Worm (Caenorhabditis elegans) whole organism, early embryonic: Measurements from ENCODE around the gene srx-82.

Experiments
- B0310.2 ChIP-seq: sonication (generic microtip); optimal IDR thresholded peaks from 2 replicates; lab custom pipeline; 2016; ENCODE audit warnings: mild to moderate bottlenecking, missing genetic modification characterization, missing compliant biosample characterization
- F13C5.2 ChIP-seq: sonication (generic microtip); optimal IDR thresholded peaks from 2 replicates; lab custom pipeline; 2017; ENCODE audit warnings: mild to moderate bottlenecking, missing genetic modification characterization, inconsistent platforms, missing compliant biosample characterization
- aly-1 ChIP-seq: sonication (generic microtip); optimal IDR thresholded peaks from 2 replicates; lab custom pipeline; 2016; ENCODE audit warnings: missing genetic modification characterization, missing compliant biosample characterization
- ama-1 ChIP-seq: fragments of 150-350 bp; optimal IDR thresholded peaks from 2 replicates; lab custom pipeline; 2014
- ceh-13 ChIP-seq: fragments of 200-800 bp; sonication (Bioruptor generic); optimal IDR thresholded peaks from 2 replicates; lab custom pipeline; 2018; ENCODE audit warnings: mild to moderate bottlenecking, missing genetic modification characterization, missing compliant biosample characterization
- ceh-36 ChIP-seq: sonication (generic microtip); optimal IDR thresholded peaks from 2 replicates; lab custom pipeline; 2016; ENCODE audit warnings: missing genetic modification characterization, inconsistent platforms, missing compliant biosample characterization
- ets-7 ChIP-seq: sonication (generic microtip); optimal IDR thresholded peaks from 2 replicates; lab custom pipeline; 2016; ENCODE audit warnings: missing genotype, missing genetic modification characterization, missing compliant biosample characterization
- flt-1 ChIP-seq: fragments of 200-800 bp; sonication (Bioruptor generic); IDR thresholded peaks from 2 replicates; pipeline ENCODE4 v1.3.6; 2022; ENCODE audit warnings: missing genetic modification characterization, missing compliant biosample characterization
- hmbx-1 ChIP-seq: sonication (generic microtip); optimal IDR thresholded peaks from 2 replicates; lab custom pipeline; 2016; ENCODE audit warnings: mild to moderate bottlenecking, missing genetic modification characterization, missing compliant biosample characterization
- hmg-4 ChIP-seq: fragments of 200-800 bp; sonication (Bioruptor generic); optimal IDR thresholded peaks from 2 replicates; lab custom pipeline; 2018; ENCODE audit warnings: mild to moderate bottlenecking, missing genetic modification characterization, missing compliant biosample characterization
- hnd-1 ChIP-seq: sonication (generic microtip); optimal IDR thresholded peaks from 2 replicates; lab custom pipeline; 2016; ENCODE audit warnings: missing genetic modification characterization, missing compliant biosample characterization
- pes-1 ChIP-seq: fragments of 200-800 bp; sonication (Bioruptor generic); IDR thresholded peaks from 2 replicates; pipeline ENCODE4 v1.3.6; 2022; ENCODE audit warnings: missing genetic modification reagents, missing genetic modification characterization, missing compliant biosample characterization
- scrt-1 ChIP-seq: fragments of 200-800 bp; sonication (Bioruptor generic); IDR thresholded peaks from 2 replicates; pipeline ENCODE4 v1.3.6; 2022; ENCODE audit warnings: missing genetic modification characterization, missing compliant biosample characterization
- sea-1 ChIP-seq: fragments of 200-800 bp; sonication (Bioruptor generic); conservative IDR thresholded peaks from 2 replicates; pipeline ENCODE4 v1.3.6; 2022; ENCODE audit warnings: missing genetic modification characterization, missing compliant biosample characterization
- tbx-11 ChIP-seq: fragments of 200-800 bp; sonication (Bioruptor generic); IDR thresholded peaks from 2 replicates; pipeline ENCODE4 v1.3.6; 2022; ENCODE audit warnings: missing genetic modification characterization, missing compliant biosample characterization
- tbx-37 ChIP-seq: fragments of 200-800 bp; sonication (Bioruptor generic); conservative IDR thresholded peaks from 2 replicates; pipeline ENCODE4 v1.3.6; 2022; ENCODE audit warnings: missing genetic modification reagents, missing genetic modification characterization, missing compliant biosample characterization
- tra-4 ChIP-seq: sonication (generic microtip); optimal IDR thresholded peaks from 2 replicates; lab custom pipeline; 2017; ENCODE audit warnings: missing genetic modification characterization, missing compliant biosample characterization

The srx-82 gene

ce11 chrV:11589433-11589832 lies at the start of gene srx-82:
TSS of gene srx-82 (plus strand) at chrV:11589733.
- no peak for TF ChIP-seq F13C5.2 (tag; lab: Kevin White, UChicago)
- no peak for TF ChIP-seq pes-1
- no peak for TF ChIP-seq tbx-11 (GFP tag; lab: Robert Waterston, UW)
- no peak for TF ChIP-seq tbx-37 (GFP tag; lab: Robert Waterston, UW)
- TF ChIP-seq B0310.2, result no peak
- TF ChIP-seq hnd-1 (tag; lab: Kevin White, UChicago), result no peak
- no peak for TF ChIP-seq ceh-36 (tag; lab: Kevin White, UChicago)
- TF ChIP-seq ets-7 (tag; lab: Kevin White, UChicago), result no peak
- TF ChIP-seq hmbx-1 (tag; lab: Kevin White, UChicago), result no peak
- TF ChIP-seq tra-4 (tag; lab: Kevin White, UChicago), result no peak
- no peak for TF ChIP-seq hmg-4 (GFP tag; lab: Kevin White, UChicago)
- no peak for TF ChIP-seq ama-1
- no peak for TF ChIP-seq flt-1 (GFP tag; lab: Robert Waterston, UW)
- TF ChIP-seq ceh-13 (GFP tag; lab: Kevin White, UChicago), result no peak
- TF ChIP-seq aly-1 (tag; lab: Kevin White, UChicago), result no peak
- TF ChIP-seq scrt-1 (GFP tag; lab: Robert Waterston, UW), result no peak
- no peak for TF ChIP-seq sea-1 (GFP tag; lab: Robert Waterston, UW)

- TF ChIP-seq hmg-4 (GFP tag; lab: Kevin White, UChicago) (no peak), flt-1 (GFP tag; lab: Robert Waterston, UW) (no peak), pes-1 (no peak), F13C5.2 (tag; lab: Kevin White, UChicago) (no peak), tbx-11 (GFP tag; lab: Robert Waterston, UW) (no peak), tbx-37 (GFP tag; lab: Robert Waterston, UW) (no peak), scrt-1 (GFP tag; lab: Robert Waterston, UW) (no peak), hnd-1 (tag; lab: Kevin White, UChicago) (no peak), aly-1 (tag; lab: Kevin White, UChicago) (no peak), sea-1 (GFP tag; lab: Robert Waterston, UW) (no peak)
Measured at ce11 chrV:11541284-11541683, 48.2 kb upstream of the srx-82 start.

- TF ChIP-seq hmg-4 (GFP tag; lab: Kevin White, UChicago) (no peak), sea-1 (GFP tag; lab: Robert Waterston, UW) (no peak), scrt-1 (GFP tag; lab: Robert Waterston, UW) (no peak), tra-4 (tag; lab: Kevin White, UChicago) (no peak), B0310.2 (no peak), tbx-37 (GFP tag; lab: Robert Waterston, UW) (no peak), ceh-36 (tag; lab: Kevin White, UChicago) (no peak), hmbx-1 (tag; lab: Kevin White, UChicago) (no peak)
Measured at ce11 chrV:11543564-11543963, 46.0 kb upstream of the srx-82 start, which contains the start of gene F38B7.2. TSS of gene F38B7.2 (plus strand) at chrV:11543963.

- no peak for TF ChIP-seq aly-1 (tag; lab: Kevin White, UChicago)
- no peak for TF ChIP-seq scrt-1 (GFP tag; lab: Robert Waterston, UW)
- TF ChIP-seq ceh-13 (GFP tag; lab: Kevin White, UChicago), result no peak
Measured at ce11 chrV:11545227-11545626, 44.3 kb upstream of the srx-82 start, which contains the start of gene F38B7.10. TSS of gene F38B7.10 (plus strand) at chrV:11545527.

ce11 chrV:11546795-11547194 lies 42.7 kb upstream of the srx-82 start, which contains the start of gene F38B7.11:
TSS of gene F38B7.11 (plus strand) at chrV:11547095.
- TF ChIP-seq ets-7 (tag; lab: Kevin White, UChicago), result no peak
- no peak for TF ChIP-seq tbx-11 (GFP tag; lab: Robert Waterston, UW)
- TF ChIP-seq tbx-37 (GFP tag; lab: Robert Waterston, UW), result no peak
- TF ChIP-seq aly-1 (tag; lab: Kevin White, UChicago), result no peak
- no peak for TF ChIP-seq ama-1
- no peak for TF ChIP-seq hmbx-1 (tag; lab: Kevin White, UChicago)

ce11 chrV:11548914-11549406 lies 40.6 kb upstream of the srx-82 start, which contains the start of the genes F38B7.17 and F38B7.3:
TSS of gene F38B7.17 (minus strand) at chrV:11548964.
TSS of gene F38B7.3 (plus strand) at chrV:11549107.
- TF ChIP-seq sea-1 (GFP tag; lab: Robert Waterston, UW) (no peak), F13C5.2 (tag; lab: Kevin White, UChicago) (peak; percentile 38)

ce11 chrV:11552379-11552778 lies 37.2 kb upstream of the srx-82 start, which contains the start of gene srx-85:
TSS of gene srx-85 (plus strand) at chrV:11552679.
- no peak for TF ChIP-seq hmbx-1 (tag; lab: Kevin White, UChicago)
- TF ChIP-seq tbx-37 (GFP tag; lab: Robert Waterston, UW), result no peak
- no peak for TF ChIP-seq ama-1
- TF ChIP-seq hmg-4 (GFP tag; lab: Kevin White, UChicago), result no peak
- TF ChIP-seq sea-1 (GFP tag; lab: Robert Waterston, UW), result no peak
- TF ChIP-seq ets-7 (tag; lab: Kevin White, UChicago), result no peak
- no peak for TF ChIP-seq ceh-36 (tag; lab: Kevin White, UChicago)
- no peak for TF ChIP-seq scrt-1 (GFP tag; lab: Robert Waterston, UW)
- no peak for TF ChIP-seq ceh-13 (GFP tag; lab: Kevin White, UChicago)
- TF ChIP-seq tbx-11 (GFP tag; lab: Robert Waterston, UW), result no peak
- TF ChIP-seq B0310.2, result no peak
- no peak for TF ChIP-seq aly-1 (tag; lab: Kevin White, UChicago)
- no peak for TF ChIP-seq tra-4 (tag; lab: Kevin White, UChicago)
- TF ChIP-seq hnd-1 (tag; lab: Kevin White, UChicago), result no peak
- TF ChIP-seq F13C5.2 (tag; lab: Kevin White, UChicago), result no peak
- TF ChIP-seq flt-1 (GFP tag; lab: Robert Waterston, UW), result no peak
- no peak for TF ChIP-seq pes-1
